Fruit fly (Drosophila melanogaster): ENCODE data around the gene Uros1.

Uros1 gene

DNA sequence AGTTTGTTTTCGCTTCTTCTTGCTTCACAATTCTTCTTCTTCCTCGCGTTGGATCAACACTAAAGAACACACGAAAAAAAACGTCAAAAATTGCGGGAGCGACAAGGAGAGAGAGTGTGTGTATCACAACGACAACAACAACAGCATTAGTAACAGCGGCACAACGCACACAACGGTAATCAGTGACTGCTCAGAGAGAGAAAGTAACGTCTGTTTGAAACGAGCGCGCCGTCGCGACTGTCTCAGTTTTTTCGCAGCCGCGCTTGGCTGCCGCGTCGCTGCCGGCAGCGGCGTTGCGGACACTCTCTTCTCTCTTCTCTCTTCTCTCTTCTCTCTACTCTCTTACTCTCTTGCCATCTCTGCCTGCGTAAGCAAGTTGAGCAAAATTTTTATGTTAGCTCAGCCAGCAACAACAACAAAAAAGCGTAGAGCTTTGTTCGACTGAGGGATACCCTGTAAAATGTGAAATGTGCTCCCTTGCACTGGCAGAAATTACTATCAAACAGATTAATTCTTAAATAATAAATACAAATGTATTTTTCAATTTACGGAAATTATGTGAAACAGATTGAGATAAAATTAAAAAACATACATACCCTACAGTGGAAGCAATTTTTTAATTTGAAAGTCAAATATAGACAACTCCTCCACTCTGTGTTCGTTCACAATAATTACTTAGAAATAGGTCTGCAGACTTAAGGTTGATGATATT is 8.3 kb downstream of the Uros1 start (continued):
- TF ChIP-seq YL-1 (GFP tag; optimal IDR thresholded peaks at IDR 0.05), result no peak
- TF ChIP-seq Dip2 (GFP tag; IDR thresholded peaks at IDR 0.05), result no peak
- no peak for TF ChIP-seq pb (GFP tag; optimal IDR thresholded peaks at IDR 0.05)
- peak; percentile 46 for TF ChIP-seq CG5180 (GFP tag; optimal IDR thresholded peaks at IDR 0.05)
- TF ChIP-seq kay (GFP tag; optimal IDR thresholded peaks at IDR 0.05), result no peak
- TF ChIP-seq fu2 (GFP tag; optimal IDR thresholded peaks at IDR 0.05), result no peak
- TF ChIP-seq Opbp (GFP tag; IDR thresholded peaks at IDR 0.05; ENCODE audit: partially characterized antibody), result peak; percentile 33; the same call in 1 of the 3 replicates
- TF ChIP-seq CG6689 (GFP tag; IDR thresholded peaks at IDR 0.05), result peak; percentile 69
- TF ChIP-seq CG11456 (GFP tag; IDR thresholded peaks at IDR 0.05), result peak; percentile 72; the same call in 2 of the 3 replicates
- TF ChIP-seq sc (optimal IDR thresholded peaks at IDR 0.05), result no peak
- TF ChIP-seq sc (GFP tag; optimal IDR thresholded peaks at IDR 0.05), result peak; percentile 36
- TF ChIP-seq CG4820 (GFP tag; optimal IDR thresholded peaks at IDR 0.05), result peak; percentile 57
- TF ChIP-seq vnd (GFP tag; IDR thresholded peaks at IDR 0.05; ENCODE audit: partially characterized antibody), result no peak
- peak; percentile 79 for TF ChIP-seq CG12391 (tag; optimal IDR thresholded peaks at IDR 0.05)
- TF ChIP-seq Bdp1 (GFP tag; optimal IDR thresholded peaks at IDR 0.05), result peak; percentile 27
- no peak for TF ChIP-seq CG4707 (GFP tag; optimal IDR thresholded peaks at IDR 0.05)
- TF ChIP-seq run (tag; optimal IDR thresholded peaks at IDR 0.05), result peak; percentile 43
- no peak for TF ChIP-seq CG1792 (GFP tag; optimal IDR thresholded peaks at IDR 0.05)
- TF ChIP-seq CG34422 (GFP tag; IDR thresholded peaks at IDR 0.05), result peak; percentile 61; the same call in 2 of the 3 replicates
- TF ChIP-seq CG10431 (GFP tag; optimal IDR thresholded peaks at IDR 0.05), result peak; percentile 31
- TF ChIP-seq CG18599 (GFP tag; optimal IDR thresholded peaks at IDR 0.05), result peak; percentile 49
- TF ChIP-seq crc (GFP tag; optimal IDR thresholded peaks at IDR 0.05), result no peak
- TF ChIP-seq CG13775 (GFP tag; optimal IDR thresholded peaks at IDR 0.05), result peak; percentile 50
- no peak for TF ChIP-seq nerfin-2 (GFP tag; IDR thresholded peaks at IDR 0.05; ENCODE audit: partially characterized antibody)
- peak; percentile 6 for TF ChIP-seq pfk (GFP tag; optimal IDR thresholded peaks at IDR 0.05)
- no peak for TF ChIP-seq C15 (GFP tag; IDR thresholded peaks at IDR 0.05)
- peak; percentile 78 for TF ChIP-seq az2 (GFP tag; optimal IDR thresholded peaks at IDR 0.05)
- TF ChIP-seq CG33557 (GFP tag; optimal IDR thresholded peaks at IDR 0.05), result no peak
- TF ChIP-seq CG14965 (GFP tag; optimal IDR thresholded peaks at IDR 0.05; ENCODE audit: borderline replicate concordance), result no peak
- peak; percentile 47 for TF ChIP-seq salm (tag; optimal IDR thresholded peaks at IDR 0.05)
- peak; percentile 41 for TF ChIP-seq CG16815 (GFP tag; optimal IDR thresholded peaks at IDR 0.05)
- TF ChIP-seq HLHmδ (GFP tag; optimal IDR thresholded peaks at IDR 0.05), result peak; percentile 49
- no peak for TF ChIP-seq CG14860 (GFP tag; IDR thresholded peaks at IDR 0.05; ENCODE audit: partially characterized antibody)
- peak; percentile 84 for TF ChIP-seq Oli (tag; optimal IDR thresholded peaks at IDR 0.05)
- peak; percentile 49 to 76 for TF ChIP-seq Pdp1 (GFP tag; optimal IDR thresholded peaks at IDR 0.05)
- no peak for TF ChIP-seq Mes4 (GFP tag; optimal IDR thresholded peaks at IDR 0.05)
- peak; percentile 68 for TF ChIP-seq CG32772 (GFP tag; IDR thresholded peaks at IDR 0.05)
- TF ChIP-seq Dek (tag; optimal IDR thresholded peaks at IDR 0.05), result peak; percentile 71
- 0 out of 2 replicates have a peak, but pooled peaks have one; percentile 16 for TF ChIP-seq sim (GFP tag; IDR thresholded peaks at IDR 0.05)
- TF ChIP-seq CG6813 (GFP tag; optimal IDR thresholded peaks at IDR 0.05), result no peak
- TF ChIP-seq Asciz (GFP tag; optimal IDR thresholded peaks at IDR 0.05), result peak; percentile 66
- TF ChIP-seq CG8478 (optimal IDR thresholded peaks at IDR 0.05), result no peak
- peak; percentile 31 for TF ChIP-seq CG2202 (tag; optimal IDR thresholded peaks at IDR 0.05)
- TF ChIP-seq CG10462 (GFP tag; optimal IDR thresholded peaks at IDR 0.05), result no peak
- TF ChIP-seq Lpt (GFP tag; optimal IDR thresholded peaks at IDR 0.05), result no peak
- no peak for TF ChIP-seq Scr (GFP tag; IDR thresholded peaks at IDR 0.05; ENCODE audit: partially characterized antibody)
- no peak for TF ChIP-seq Sin3A (optimal IDR thresholded peaks at IDR 0.05)
- peak; percentile 25 for TF ChIP-seq CG15696 (tag; optimal IDR thresholded peaks at IDR 0.05)
- peak; percentile 66 for TF ChIP-seq Hr3 (GFP tag; optimal IDR thresholded peaks at IDR 0.05)

Measured in whole organism, embryonic.